Worm (Caenorhabditis elegans) whole organism, L3 larva: Measurements from ENCODE around the gene abcf-1.

Experiments used
- ZK546.5 ChIP-seq: sonication (generic microtip); optimal IDR thresholded peaks from 2 replicates; lab custom pipeline; 2017; ENCODE audit warnings: missing biosample characterization, missing genetic modification characterization
- aly-2 ChIP-seq: fragments of 150-350 bp; optimal IDR thresholded peaks from 2 replicates; lab custom pipeline; 2014; ENCODE audit warnings: missing biosample characterization, missing genetic modification characterization
- ceh-16 ChIP-seq: sonication (generic microtip); optimal IDR thresholded peaks from 2 replicates; lab custom pipeline; 2017; ENCODE audit warnings: missing biosample characterization, missing genetic modification characterization
- ceh-9 ChIP-seq: sonication (generic microtip); optimal IDR thresholded peaks from 2 replicates; lab custom pipeline; 2018; ENCODE audit warnings: missing biosample characterization, missing genetic modification characterization
- daf-12 ChIP-seq: fragments of 150-350 bp; optimal IDR thresholded peaks from 2 replicates; lab custom pipeline; 2014; ENCODE audit warnings: missing biosample characterization, missing genetic modification reagents, missing genetic modification characterization
- egl-5 ChIP-seq: fragments of 150-350 bp; optimal IDR thresholded peaks from 2 replicates; lab custom pipeline; 2017; ENCODE audit warnings: missing biosample characterization, missing genetic modification reagents, missing genetic modification characterization, inconsistent platforms
- elt-1 ChIP-seq: fragments of 150-350 bp; optimal IDR thresholded peaks from 2 replicates; lab custom pipeline; 2014; ENCODE audit warnings: missing biosample characterization, missing genetic modification characterization
- elt-2 ChIP-seq: sonication (generic microtip); optimal IDR thresholded peaks from 2 replicates; lab custom pipeline; 2016; ENCODE audit warnings: missing genetic modification reagents, mild to moderate bottlenecking, missing genetic modification characterization, missing compliant biosample characterization
- elt-3 ChIP-seq, 3 experiments: fragments of 150-350 bp in 1 of 3; sonication (generic microtip) in 2 of 3; optimal IDR thresholded peaks; 2 replicates in 2 of 3; 4 replicates in 1 of 3; lab custom pipeline; 2014 to 2017; ENCODE audit warnings: missing biosample characterization in 3 of 3, missing genetic modification characterization in 3 of 3
- eor-1 ChIP-seq, 2 experiments: fragments of 150-350 bp; optimal IDR thresholded peaks; 2 replicates each; lab custom pipeline; 2014 to 2018; ENCODE audit warnings: missing biosample characterization in 2 of 2, missing genetic modification characterization in 2 of 2
- fkh-10 ChIP-seq: sonication (generic microtip); optimal IDR thresholded peaks from 2 replicates; lab custom pipeline; 2017; ENCODE audit warnings: missing biosample characterization, missing genetic modification reagents, missing genetic modification characterization
- fkh-2 ChIP-seq: fragments of 150-350 bp; optimal IDR thresholded peaks from 2 replicates; lab custom pipeline; 2014; ENCODE audit warnings: missing biosample characterization, missing genetic modification reagents, missing genetic modification characterization
- fos-1 ChIP-seq: fragments of 150-350 bp; optimal IDR thresholded peaks from 2 replicates; lab custom pipeline; 2014; ENCODE audit warnings: missing biosample characterization, missing genetic modification characterization
- hmg-11 ChIP-seq: sonication (generic microtip); optimal IDR thresholded peaks from 2 replicates; lab custom pipeline; 2016; ENCODE audit warnings: missing genetic modification characterization, missing compliant biosample characterization
- jun-1 ChIP-seq: fragments of 150-350 bp; optimal IDR thresholded peaks from 2 replicates; lab custom pipeline; 2014; ENCODE audit warnings: missing biosample characterization, missing genetic modification reagents, missing genetic modification characterization
- lin-15B ChIP-seq: fragments of 150-350 bp; optimal IDR thresholded peaks from 2 replicates; lab custom pipeline; 2014; ENCODE audit warnings: missing biosample characterization, missing genetic modification characterization
- lin-39 ChIP-seq: fragments of 150-350 bp; optimal IDR thresholded peaks from 2 replicates; lab custom pipeline; 2018; ENCODE audit warnings: missing biosample characterization, missing genetic modification reagents, missing genetic modification characterization
- lsy-12 ChIP-seq: sonication (generic microtip); optimal IDR thresholded peaks from 2 replicates; lab custom pipeline; 2016; ENCODE audit warnings: mild to moderate bottlenecking, missing genetic modification characterization, missing compliant biosample characterization
- mdl-1 ChIP-seq: fragments of 150-350 bp; optimal IDR thresholded peaks from 2 replicates; lab custom pipeline; 2014; ENCODE audit warnings: missing biosample characterization, missing genetic modification characterization
- mml-1 ChIP-seq: fragments of 150-350 bp; sonication (generic microtip); optimal IDR thresholded peaks from 3 replicates; lab custom pipeline; 2014; ENCODE audit warnings: missing biosample characterization, missing genetic modification characterization
- nhr-11 ChIP-seq: fragments of 150-350 bp; optimal IDR thresholded peaks from 2 replicates; lab custom pipeline; 2014; ENCODE audit warnings: missing biosample characterization, missing genetic modification characterization
- nhr-12 ChIP-seq: fragments of 150-350 bp; optimal IDR thresholded peaks from 2 replicates; lab custom pipeline; 2014; ENCODE audit warnings: missing biosample characterization, missing genetic modification characterization
- nhr-23 ChIP-seq: fragments of 150-350 bp; optimal IDR thresholded peaks from 2 replicates; lab custom pipeline; 2014; ENCODE audit warnings: missing biosample characterization, missing genetic modification reagents, missing genetic modification characterization
- nhr-25 ChIP-seq: sonication (generic microtip); optimal IDR thresholded peaks from 2 replicates; lab custom pipeline; 2017; ENCODE audit warnings: missing biosample characterization, missing genetic modification characterization
- nhr-76 ChIP-seq: fragments of 150-350 bp; sonication (generic microtip); optimal IDR thresholded peaks from 5 replicates; lab custom pipeline; 2014; ENCODE audit warnings: missing biosample characterization, missing genetic modification characterization
- nhr-77 ChIP-seq: fragments of 150-350 bp; optimal IDR thresholded peaks from 2 replicates; lab custom pipeline; 2014; ENCODE audit warnings: missing biosample characterization, missing genetic modification characterization
- snpc-4 ChIP-seq: fragments of 150-350 bp; optimal IDR thresholded peaks from 2 replicates; lab custom pipeline; 2014; ENCODE audit warnings: missing biosample characterization, missing genetic modification characterization
- unc-39 ChIP-seq: sonication (generic microtip); optimal IDR thresholded peaks from 4 replicates; lab custom pipeline; 2017; ENCODE audit warnings: missing biosample characterization, missing genetic modification characterization
- unc-62 ChIP-seq: fragments of 150-350 bp; sonication (generic microtip); optimal IDR thresholded peaks from 4 replicates; lab custom pipeline; 2014; ENCODE audit warnings: missing biosample characterization, missing genetic modification reagents, missing genetic modification characterization
- zag-1 ChIP-seq: fragments of 150-350 bp; optimal IDR thresholded peaks from 2 replicates; lab custom pipeline; 2014; ENCODE audit warnings: missing biosample characterization, missing genetic modification characterization
- ztf-4 ChIP-seq: fragments of 150-350 bp; optimal IDR thresholded peaks from 2 replicates; lab custom pipeline; 2014; ENCODE audit warnings: missing biosample characterization, missing genetic modification characterization

abcf-1 gene

DNA sequence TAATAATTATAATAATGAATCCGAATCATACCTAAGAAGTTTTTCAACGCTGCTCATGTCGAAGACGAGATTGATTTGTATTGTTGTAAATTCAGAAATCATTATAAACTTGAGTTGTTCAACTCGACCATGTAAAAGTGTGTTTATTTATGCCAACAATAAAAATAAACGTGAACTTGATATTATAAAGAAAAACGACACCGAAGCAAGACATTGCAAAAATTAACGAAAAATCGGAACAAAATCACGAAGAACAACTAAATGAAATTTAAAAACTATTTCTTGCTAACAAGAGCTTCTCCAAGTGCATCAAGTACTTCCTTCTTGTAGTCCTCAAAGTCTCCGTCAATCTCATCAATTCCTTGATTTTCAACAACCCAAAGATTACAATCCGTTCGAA lies 2.3 kb downstream of the abcf-1 start, which contains the start of gene F18E2.15:
Gene F18E2.15 (minus strand): TSS at position 101 of the 400 bp plus-strand sequence.
- no peak for TF ChIP-seq aly-2 (tag; lab: Kevin White, UChicago)
- no peak for TF ChIP-seq daf-12 (tag; lab: Kevin White, UChicago)
- no peak for TF ChIP-seq lsy-12 (tag; lab: Kevin White, UChicago)
- TF ChIP-seq elt-3 (tag; optimal IDR thresholded peaks at IDR 0.05; lab: Kevin White, UChicago): no peak
- TF ChIP-seq zag-1 (tag; lab: Kevin White, UChicago): no peak
- no peak for TF ChIP-seq ZK546.5 (tag; lab: Kevin White, UChicago)
- no peak for TF ChIP-seq mdl-1
- TF ChIP-seq unc-62 (GFP tag; lab: Kevin White, UChicago): no peak
- no peak for TF ChIP-seq nhr-23 (tag; lab: Kevin White, UChicago)
- no peak for TF ChIP-seq fkh-2 (tag; lab: Kevin White, UChicago)
- no peak for TF ChIP-seq egl-5
- TF ChIP-seq lin-15B: no peak
- TF ChIP-seq nhr-25 (tag; lab: Kevin White, UChicago): no peak
- no peak for TF ChIP-seq nhr-12
- TF ChIP-seq lin-39: no peak
- no peak for TF ChIP-seq eor-1 (tag; optimal IDR thresholded peaks at IDR 0.05; lab: Kevin White, UChicago)
- TF ChIP-seq nhr-11 (tag; lab: Kevin White, UChicago): no peak
- no peak for TF ChIP-seq ceh-9
- TF ChIP-seq, all 47 proteins: peak for 0

- TF ChIP-seq daf-12 (tag; lab: Kevin White, UChicago) (no peak), egl-5 (no peak), nhr-11 (tag; lab: Kevin White, UChicago) (no peak), mdl-1 (no peak), nhr-23 (tag; lab: Kevin White, UChicago) (no peak), ztf-4 (tag; lab: Kevin White, UChicago) (no peak), snpc-4 (tag; lab: Kevin White, UChicago) (no peak), fos-1 (tag; lab: Kevin White, UChicago) (no peak), mml-1 (tag; lab: Kevin White, UChicago) (no peak), elt-1 (tag; lab: Kevin White, UChicago) (no peak), fkh-2 (tag; lab: Kevin White, UChicago) (no peak), unc-39 (tag; lab: Kevin White, UChicago) (no peak)
Measured at ce11 chrV:12759660-12760059, 3.5 kb downstream of the abcf-1 start, which contains the start of gene papl-1. Gene papl-1, minus strand, starts transcription at chrV:12759760.

DNA sequence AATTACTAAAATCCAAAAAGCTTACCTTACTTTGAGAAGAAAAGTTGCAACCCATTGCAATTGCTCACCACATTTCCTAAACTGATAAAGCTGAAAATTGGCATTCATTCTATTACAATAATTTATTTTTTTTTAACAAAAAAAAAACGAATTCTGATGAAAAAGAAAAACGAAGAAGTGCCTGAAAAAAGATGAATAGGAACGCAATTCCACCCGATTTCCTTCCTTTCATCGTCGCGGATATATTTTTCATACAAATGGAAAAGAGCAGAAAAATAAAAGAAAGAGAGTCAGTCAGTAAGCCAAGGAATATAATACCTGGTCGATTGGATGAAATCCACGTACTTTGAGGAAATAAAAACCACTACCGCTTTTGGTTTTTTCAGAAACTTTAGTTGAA lies 8.3 kb downstream of the abcf-1 start, which contains the start of gene gpa-13:
Gene gpa-13 (minus strand): TSS at position 101 of the 400 bp plus-strand sequence.
- TF ChIP-seq mml-1 (tag; lab: Kevin White, UChicago): no peak
- TF ChIP-seq nhr-77 (tag; lab: Kevin White, UChicago): no peak
- no peak for TF ChIP-seq jun-1
- no peak for TF ChIP-seq fos-1 (tag; lab: Kevin White, UChicago)
- no peak for TF ChIP-seq hmg-11 (tag; lab: Kevin White, UChicago)
- no peak for TF ChIP-seq fkh-10 (GFP tag; lab: Kevin White, UChicago)
- no peak for TF ChIP-seq nhr-25 (tag; lab: Kevin White, UChicago)
- TF ChIP-seq, all 47 proteins: peak for 0

DNA sequence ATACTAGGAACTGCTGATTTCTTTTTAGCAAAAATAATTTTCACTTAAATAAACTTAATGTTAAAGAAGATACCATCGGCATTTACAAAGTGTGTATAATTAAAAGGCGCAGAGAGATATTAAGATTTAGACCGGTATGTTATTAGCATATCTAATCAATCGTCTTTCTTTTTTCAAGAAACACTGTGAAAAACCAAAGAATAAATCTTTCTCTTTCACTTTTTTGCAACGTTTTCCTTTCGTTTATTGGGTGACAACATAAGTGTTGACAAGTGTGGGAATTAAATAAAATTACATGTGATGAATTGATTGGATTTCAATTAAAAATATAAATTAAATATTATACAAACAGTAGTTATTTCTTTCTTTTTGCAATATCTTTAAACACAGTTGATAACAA lies 10.8 kb downstream of the abcf-1 start, which contains the start of gene C15C8.8:
Gene C15C8.8 (minus strand): TSS at position 101 of the 400 bp plus-strand sequence.
- no peak for TF ChIP-seq fkh-2 (tag; lab: Kevin White, UChicago)
- no peak for TF ChIP-seq elt-2 (tag; lab: Kevin White, UChicago)

- TF ChIP-seq unc-62 (GFP tag; lab: Kevin White, UChicago) (no peak), nhr-76 (tag; lab: Kevin White, UChicago) (no peak), elt-2 (tag; lab: Kevin White, UChicago) (no peak), ceh-16 (tag; lab: Kevin White, UChicago) (no peak), unc-39 (tag; lab: Kevin White, UChicago) (no peak), nhr-77 (tag; lab: Kevin White, UChicago) (no peak), snpc-4 (tag; lab: Kevin White, UChicago) (no peak), ZK546.5 (tag; lab: Kevin White, UChicago) (no peak), nhr-23 (tag; lab: Kevin White, UChicago) (no peak), nhr-12 (no peak)
Measured at ce11 chrV:12751495-12752050, 11.6 kb downstream of the abcf-1 start, which contains the start of gene C15C8.6. Gene C15C8.6, minus strand, starts transcription at chrV:12751545.
